Worm (Caenorhabditis elegans): ENCODE measurements around the gene Y116A8A.2.
A peak's percentile ranks its signal among the peaks of the same experiment; 100 is the strongest.

DNA sequence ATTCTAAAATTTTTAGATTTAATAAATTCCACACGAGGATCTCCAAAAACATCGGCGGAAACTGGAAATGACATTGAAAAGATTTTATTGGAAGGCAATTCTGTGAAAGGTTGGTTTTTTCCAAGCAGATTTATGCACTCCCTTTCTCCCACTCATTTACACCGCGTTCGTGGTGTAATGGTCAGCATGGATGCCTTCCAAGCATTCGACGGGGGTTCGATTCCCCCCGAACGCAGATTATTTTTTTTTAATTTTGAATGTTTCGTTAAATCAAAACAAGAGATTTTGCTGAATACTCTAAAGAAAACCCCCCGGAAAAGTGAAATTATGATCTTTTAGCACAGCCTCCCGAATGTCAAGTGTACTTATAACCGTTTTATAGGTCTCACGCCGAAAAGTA lies 37.8 kb downstream of the Y116A8A.2 start:
- no peak for TF ChIP-seq Y67H2A.10 (GFP tag; conservative IDR thresholded peaks at IDR 0.05)
- no peak for TF ChIP-seq C06A6.2 (GFP tag; conservative IDR thresholded peaks at IDR 0.05)
- peak; percentile 45 for TF ChIP-seq F49E8.2 (tag; optimal IDR thresholded peaks at IDR 0.05; ENCODE audit: insufficient read depth)
- peak; percentile 38 for TF ChIP-seq rcor-1 (GFP tag; IDR thresholded peaks at IDR 0.05)
- peak; percentile 78 for TF ChIP-seq dox-1 (GFP tag; IDR thresholded peaks at IDR 0.05)
- TF ChIP-seq somi-1 (GFP tag; optimal IDR thresholded peaks at IDR 0.05), result peak; percentile 16
- peak; percentile 21 for TF ChIP-seq F22D6.2 (tag; optimal IDR thresholded peaks at IDR 0.05)
- no peak for TF ChIP-seq aptf-3 (GFP tag; IDR thresholded peaks at IDR 0.05)
- TF ChIP-seq T07F8.4 (tag; optimal IDR thresholded peaks at IDR 0.05), result peak; percentile 37
- TF ChIP-seq F33H1.4 (GFP tag; IDR thresholded peaks at IDR 0.05), result no peak
- TF ChIP-seq nhr-179 (tag; optimal IDR thresholded peaks at IDR 0.05), result peak; percentile 6

Measured in whole organism, young adult.